Fruit fly (Drosophila melanogaster) whole organism, embryonic: Measurements from ENCODE around the gene GluProRS.

ENCODE experiments used
- B-H1 ChIP-seq: fragments of 200-800 bp; sonication (Bioruptor generic); IDR thresholded peaks from 3 replicates; pipeline ENCODE4 v1.3.6; 2022; ENCODE audit warnings: missing biosample characterization, missing genetic modification characterization
- Bteb2 ChIP-seq: fragments of 200-800 bp; sonication (Bioruptor generic); optimal IDR thresholded peaks from 2 replicates; lab custom pipeline; 2016; ENCODE audit warnings: missing biosample characterization, missing genetic modification characterization
- CG10274 ChIP-seq: fragments of 200-800 bp; sonication (Bioruptor generic); optimal IDR thresholded peaks from 3 replicates; lab custom pipeline; 2017; ENCODE audit warnings: missing biosample characterization, mild to moderate bottlenecking, missing genetic modification characterization
- CG10431 ChIP-seq: fragments of 200-800 bp; sonication (Bioruptor generic); optimal IDR thresholded peaks from 3 replicates; lab custom pipeline; 2018; ENCODE audit warnings: missing biosample characterization, mild to moderate bottlenecking, missing genetic modification characterization
- CG11695 ChIP-seq: fragments of 200-800 bp; sonication (Bioruptor generic); IDR thresholded peaks from 3 replicates; pipeline ENCODE4 v1.3.6; 2022; ENCODE audit warnings: missing biosample characterization, missing genetic modification characterization
- CG14667 ChIP-seq: fragments of 200-800 bp; sonication (Bioruptor generic); IDR thresholded peaks from 2 replicates; pipeline ENCODE4 v1.3.6; 2022; ENCODE audit warnings: missing biosample characterization, missing genetic modification characterization
- CG14710 ChIP-seq: fragments of 200-800 bp; sonication (Bioruptor generic); optimal IDR thresholded peaks from 3 replicates; lab custom pipeline; 2019; ENCODE audit warnings: missing biosample characterization, mild to moderate bottlenecking, missing genetic modification characterization, moderate library complexity
- CG14965 ChIP-seq: fragments of 200-800 bp; sonication (Bioruptor generic); optimal IDR thresholded peaks from 2 replicates; lab custom pipeline; 2016; ENCODE audit warnings: missing biosample characterization, missing genetic modification characterization, borderline replicate concordance
- CG15073 ChIP-seq: fragments of 200-800 bp; sonication (Bioruptor generic); optimal IDR thresholded peaks from 2 replicates; lab custom pipeline; 2016; ENCODE audit warnings: missing biosample characterization, missing genetic modification characterization
- CG15514 ChIP-seq: fragments of 200-800 bp; sonication (Bioruptor generic); optimal IDR thresholded peaks from 3 replicates; lab custom pipeline; 2017; ENCODE audit warnings: missing biosample characterization, missing genetic modification characterization, mild to moderate bottlenecking, moderate library complexity, missing genetic modification reagents
- CG1832 ChIP-seq: fragments of 200-800 bp; sonication (Bioruptor generic); optimal IDR thresholded peaks from 2 replicates; lab custom pipeline; 2017; ENCODE audit warnings: missing biosample characterization, mild to moderate bottlenecking, missing genetic modification characterization, inconsistent platforms
- CG32767 ChIP-seq: fragments of 200-800 bp; sonication (Bioruptor generic); IDR thresholded peaks from 2 replicates; pipeline ENCODE4 v1.3.6; 2022; ENCODE audit warnings: missing biosample characterization, missing genetic modification characterization
- CG3281 ChIP-seq: fragments of 200-800 bp; sonication (Bioruptor generic); optimal IDR thresholded peaks from 3 replicates; lab custom pipeline; 2017; ENCODE audit warnings: missing biosample characterization, mild to moderate bottlenecking, missing genetic modification characterization
- CG33213 ChIP-seq: fragments of 200-800 bp; sonication (Bioruptor generic); optimal IDR thresholded peaks from 3 replicates; lab custom pipeline; 2016; ENCODE audit warnings: missing biosample characterization, missing genetic modification characterization
- CG9797 ChIP-seq: fragments of 200-800 bp; sonication (Bioruptor generic); optimal IDR thresholded peaks from 3 replicates; lab custom pipeline; 2018; ENCODE audit warnings: missing biosample characterization, mild to moderate bottlenecking, missing genetic modification characterization
- CTCF ChIP-seq: fragments of 200-800 bp; sonication (Bioruptor generic); optimal IDR thresholded peaks from 2 replicates; lab custom pipeline; 2017; ENCODE audit warnings: missing biosample characterization, mild to moderate bottlenecking, missing genetic modification characterization, moderate library complexity
- Camta ChIP-seq: fragments of 200-800 bp; sonication (Bioruptor generic); optimal IDR thresholded peaks from 2 replicates; lab custom pipeline; 2016; ENCODE audit warnings: missing biosample characterization, missing genetic modification characterization
- Dll ChIP-seq: fragments of 200-800 bp; sonication (Bioruptor generic); IDR thresholded peaks from 4 replicates; pipeline ENCODE4 v1.3.6; 2022; ENCODE audit warnings: missing biosample characterization, missing genetic modification characterization; ENCODE audit not compliant: partially characterized antibody
- Drgx ChIP-seq: fragments of 200-800 bp; sonication (Bioruptor generic); IDR thresholded peaks from 2 replicates; pipeline ENCODE4 v1.3.6; 2022; ENCODE audit warnings: missing biosample characterization, missing genetic modification characterization
- Fer1 ChIP-seq: fragments of 200-800 bp; sonication (Bioruptor generic); optimal IDR thresholded peaks from 2 replicates; lab custom pipeline; 2017; ENCODE audit warnings: missing biosample characterization, mild to moderate bottlenecking, missing genetic modification characterization
- HLH4C ChIP-seq: fragments of 200-800 bp; sonication (Bioruptor generic); IDR thresholded peaks from 3 replicates; pipeline ENCODE4 v1.3.6; 2022; ENCODE audit warnings: missing biosample characterization, missing genetic modification characterization; ENCODE audit not compliant: partially characterized antibody
- HmgZ ChIP-seq: fragments of 200-800 bp; sonication (Bioruptor generic); optimal IDR thresholded peaks from 2 replicates; lab custom pipeline; 2018; ENCODE audit warnings: missing biosample characterization, mild to moderate bottlenecking, missing genetic modification characterization
- Hmx ChIP-seq: fragments of 200-800 bp; sonication (Bioruptor generic); optimal IDR thresholded peaks from 2 replicates; lab custom pipeline; 2016; ENCODE audit warnings: missing biosample characterization, missing genetic modification characterization
- Neu2 ChIP-seq: fragments of 200-800 bp; sonication (Bioruptor generic); optimal IDR thresholded peaks from 3 replicates; lab custom pipeline; 2016; ENCODE audit warnings: missing biosample characterization, missing genetic modification characterization, borderline replicate concordance
- Oaz ChIP-seq: fragments of 200-800 bp; sonication (Bioruptor generic); IDR thresholded peaks from 2 replicates; pipeline ENCODE4 v1.3.6; 2022; ENCODE audit warnings: missing biosample characterization, missing genetic modification characterization
- Optix ChIP-seq: fragments of 200-800 bp; sonication (Bioruptor generic); IDR thresholded peaks from 3 replicates; pipeline ENCODE4 v1.3.6; 2022; ENCODE audit warnings: missing biosample characterization, missing genetic modification characterization
- Sry-δ ChIP-seq: fragments of 200-800 bp; sonication (Bioruptor generic); optimal IDR thresholded peaks from 2 replicates; lab custom pipeline; 2016; ENCODE audit warnings: missing biosample characterization, missing genetic modification characterization
- TFAM ChIP-seq: fragments of 200-800 bp; sonication (Bioruptor generic); optimal IDR thresholded peaks from 2 replicates; lab custom pipeline; 2017; ENCODE audit warnings: missing biosample characterization, missing genetic modification characterization, inconsistent platforms
- Xrp1 ChIP-seq: fragments of 200-800 bp; sonication (Bioruptor generic); IDR thresholded peaks from 2 replicates; pipeline ENCODE4 v1.3.6; 2022; ENCODE audit warnings: missing biosample characterization, missing genetic modification characterization
- ase ChIP-seq: fragments of 200-800 bp; sonication (Bioruptor generic); IDR thresholded peaks from 3 replicates; pipeline ENCODE4 v1.3.6; 2022; ENCODE audit warnings: missing biosample characterization, missing genetic modification characterization
- bcd ChIP-seq: fragments of 200-800 bp; sonication (Bioruptor generic); optimal IDR thresholded peaks from 2 replicates; lab custom pipeline; 2017; ENCODE audit warnings: missing biosample characterization, mild to moderate bottlenecking, missing genetic modification characterization
- bigmax ChIP-seq: fragments of 200-800 bp; sonication (Bioruptor generic); optimal IDR thresholded peaks from 2 replicates; lab custom pipeline; 2018; ENCODE audit warnings: missing biosample characterization, mild to moderate bottlenecking, missing genetic modification characterization
- croc ChIP-seq: fragments of 200-800 bp; sonication (Bioruptor generic); conservative IDR thresholded peaks from 3 replicates; pipeline ENCODE4 v1.3.6; 2022; ENCODE audit warnings: missing biosample characterization, missing genetic modification characterization
- crol ChIP-seq: fragments of 200-800 bp; sonication (Bioruptor generic); IDR thresholded peaks from 2 replicates; pipeline ENCODE4 v1.3.6; 2022; ENCODE audit warnings: missing biosample characterization, missing genetic modification characterization
- dpn ChIP-seq, 2 experiments: fragments of 200-800 bp; sonication (Bioruptor generic); optimal IDR thresholded peaks; 3 replicates each; lab custom pipeline; 2016; ENCODE audit warnings: missing biosample characterization in 2 of 2, missing genetic modification characterization in 2 of 2
- jing ChIP-seq: fragments of 200-800 bp; sonication (Bioruptor generic); optimal IDR thresholded peaks from 2 replicates; lab custom pipeline; 2018; ENCODE audit warnings: missing biosample characterization, mild to moderate bottlenecking, missing genetic modification characterization
- lbe ChIP-seq: fragments of 200-800 bp; sonication (Bioruptor generic); optimal IDR thresholded peaks from 2 replicates; lab custom pipeline; 2016; ENCODE audit warnings: missing biosample characterization, mild to moderate bottlenecking, missing genetic modification characterization
- mld ChIP-seq: fragments of 200-800 bp; sonication (Bioruptor generic); IDR thresholded peaks from 3 replicates; pipeline ENCODE4 v1.3.6; 2022; ENCODE audit warnings: missing biosample characterization, missing genetic modification characterization; ENCODE audit not compliant: partially characterized antibody
- nerfin-1 ChIP-seq: fragments of 200-800 bp; sonication (Bioruptor generic); optimal IDR thresholded peaks from 3 replicates; lab custom pipeline; 2019; ENCODE audit warnings: missing biosample characterization, mild to moderate bottlenecking, missing genetic modification characterization, moderate library complexity
- oc ChIP-seq: fragments of 200-800 bp; sonication (Bioruptor generic); optimal IDR thresholded peaks from 2 replicates; lab custom pipeline; 2018; ENCODE audit warnings: missing biosample characterization, mild to moderate bottlenecking, missing genetic modification characterization, moderate library complexity
- otp ChIP-seq: fragments of 200-800 bp; sonication (Bioruptor generic); IDR thresholded peaks from 3 replicates; pipeline ENCODE4, ENCODE4 v1.3.6; 2022; ENCODE audit warnings: missing biosample characterization, missing genetic modification characterization
- pros ChIP-seq: fragments of 200-800 bp; sonication (Bioruptor generic); optimal IDR thresholded peaks from 3 replicates; lab custom pipeline; 2019; ENCODE audit warnings: missing biosample characterization, mild to moderate bottlenecking, missing genetic modification characterization, moderate library complexity
- rib ChIP-seq: fragments of 200-800 bp; sonication (Bioruptor generic); IDR thresholded peaks from 2 replicates; pipeline ENCODE4 v1.3.6; 2022; ENCODE audit warnings: missing biosample characterization, missing genetic modification characterization
- run ChIP-seq: fragments of 200-800 bp; sonication (Bioruptor generic); optimal IDR thresholded peaks from 3 replicates; lab custom pipeline; 2018; ENCODE audit warnings: missing biosample characterization, mild to moderate bottlenecking, missing genetic modification characterization
- shn ChIP-seq: fragments of 200-800 bp; sonication (Bioruptor generic); optimal IDR thresholded peaks from 3 replicates; lab custom pipeline; 2016; ENCODE audit warnings: missing biosample characterization, missing genetic modification characterization
- sisA ChIP-seq: fragments of 200-800 bp; sonication (Bioruptor generic); IDR thresholded peaks from 2 replicates; pipeline ENCODE4 v1.3.6; 2022; ENCODE audit warnings: missing biosample characterization, missing genetic modification characterization
- ssp ChIP-seq: fragments of 200-800 bp; sonication (Bioruptor generic); IDR thresholded peaks from 2 replicates; pipeline ENCODE4 v1.3.6; 2022; ENCODE audit warnings: missing biosample characterization, missing genetic modification characterization
- sug ChIP-seq: fragments of 200-800 bp; optimal IDR thresholded peaks from 2 replicates; lab custom pipeline; 2019; ENCODE audit warnings: missing biosample characterization, mild to moderate bottlenecking, missing genetic modification characterization, moderate library complexity
- tap ChIP-seq: fragments of 200-800 bp; optimal IDR thresholded peaks from 3 replicates; lab custom pipeline; 2019; ENCODE audit warnings: missing biosample characterization, mild to moderate bottlenecking, missing genetic modification characterization, moderate library complexity
- trh ChIP-seq: fragments of 200-800 bp; sonication (Bioruptor generic); optimal IDR thresholded peaks from 2 replicates; lab custom pipeline; 2016; ENCODE audit warnings: missing biosample characterization, missing genetic modification characterization
- vnd ChIP-seq: fragments of 200-800 bp; sonication (Bioruptor generic); IDR thresholded peaks from 3 replicates; pipeline ENCODE4 v1.3.6; 2022; ENCODE audit warnings: missing biosample characterization, missing genetic modification characterization; ENCODE audit not compliant: partially characterized antibody
- zf30C ChIP-seq: fragments of 200-800 bp; sonication (Bioruptor generic); optimal IDR thresholded peaks from 3 replicates; lab custom pipeline; 2018; ENCODE audit warnings: missing biosample characterization, mild to moderate bottlenecking, missing genetic modification characterization

The GluProRS gene

DNA sequence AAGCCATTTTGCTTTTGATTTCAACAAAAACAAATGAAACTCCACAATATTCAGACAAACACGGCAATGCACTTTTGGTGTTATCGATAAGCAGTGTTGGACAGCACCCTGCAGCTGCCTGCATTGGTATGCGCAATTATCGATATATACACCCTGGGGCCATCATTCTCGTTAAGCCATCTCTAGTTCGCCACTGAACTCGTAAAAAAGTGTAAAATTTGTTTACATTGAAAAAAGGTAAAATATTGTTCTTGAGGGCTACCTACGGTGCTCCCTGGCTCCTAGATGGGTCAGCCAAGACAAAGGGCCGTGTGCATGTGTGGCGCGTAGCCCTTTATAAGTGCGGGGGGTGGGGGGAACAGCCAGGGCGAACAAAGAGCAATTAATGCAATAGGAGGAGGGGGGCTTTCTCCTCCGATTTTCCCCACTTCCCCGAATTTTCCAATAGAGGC is 28.3 kb upstream of the GluProRS start, which contains the start of the genes CG13603 and CG5902 (continued):
- no peak for TF ChIP-seq bigmax (GFP tag; lab: Kevin White, UChicago)
- peak; percentile 98 for TF ChIP-seq Sry-δ (GFP tag; lab: Kevin White, UChicago)
- peak; percentile 36; the same call in 1 of the 2 replicates for TF ChIP-seq CG32767
- TF ChIP-seq TFAM (GFP tag; lab: Kevin White, UChicago) = no peak
- TF ChIP-seq mld = peak; percentile 79; the same call in 2 of the 3 replicates
- peak; percentile 29 for TF ChIP-seq Bteb2 (GFP tag; lab: Kevin White, UChicago)
- TF ChIP-seq CG14710 (tag; lab: Kevin White, UChicago) = peak; percentile 67
- no peak for TF ChIP-seq croc (GFP tag; lab: Robert Waterston, UW)
- TF ChIP-seq Optix (GFP tag; lab: Robert Waterston, UW) = no peak
- no peak for TF ChIP-seq CTCF
- TF ChIP-seq shn (GFP tag; lab: Kevin White, UChicago) = peak; percentile 47
- TF ChIP-seq Xrp1 (GFP tag; lab: Robert Waterston, UW) = peak; percentile 28; the same call in 1 of the 2 replicates
- no peak for TF ChIP-seq CG15073 (GFP tag; lab: Kevin White, UChicago)
- no peak for TF ChIP-seq tap (tag; lab: Kevin White, UChicago)
- TF ChIP-seq Neu2 (GFP tag; lab: Kevin White, UChicago) = no peak
- TF ChIP-seq crol (GFP tag; lab: Robert Waterston, UW) = peak; percentile 97
- no peak for TF ChIP-seq CG1832 (GFP tag; lab: Kevin White, UChicago)
- TF ChIP-seq trh = no peak
- no peak for TF ChIP-seq CG14667 (GFP tag; lab: Robert Waterston, UW)
- TF ChIP-seq zf30C (GFP tag; lab: Kevin White, UChicago) = no peak
- peak; percentile 64 for TF ChIP-seq CG33213 (GFP tag; lab: Kevin White, UChicago)
- TF ChIP-seq CG10274 (GFP tag; lab: Kevin White, UChicago) = no peak
- TF ChIP-seq Oaz (GFP tag; lab: Robert Waterston, UW) = no peak
- no peak for TF ChIP-seq CG10431 (GFP tag; lab: Kevin White, UChicago)
- peak; percentile 64 for TF ChIP-seq Camta (GFP tag; lab: Kevin White, UChicago)
- no peak for TF ChIP-seq sisA (GFP tag; lab: Robert Waterston, UW)
- peak; percentile 60 to 62 for TF ChIP-seq dpn (GFP tag; optimal IDR thresholded peaks at IDR 0.05; lab: Kevin White, UChicago)
- no peak for TF ChIP-seq run (tag; lab: Kevin White, UChicago)
- TF ChIP-seq CG14965 (GFP tag; lab: Kevin White, UChicago) = no peak
- TF ChIP-seq CG3281 (GFP tag; lab: Kevin White, UChicago) = no peak
- TF ChIP-seq HmgZ (tag; lab: Kevin White, UChicago) = peak; percentile 70
- no peak for TF ChIP-seq pros (GFP tag; lab: Kevin White, UChicago)
- peak; percentile 99 for TF ChIP-seq nerfin-1
- no peak for TF ChIP-seq rib (GFP tag; lab: Robert Waterston, UW)
- TF ChIP-seq CG9797 = peak; percentile 50
- TF ChIP-seq bcd (GFP tag; lab: Kevin White, UChicago) = no peak
- peak; percentile 34 for TF ChIP-seq oc (tag; lab: Kevin White, UChicago)
- peak; percentile 42; the same call in 1 of the 2 replicates for TF ChIP-seq Drgx (GFP tag; lab: Robert Waterston, UW)
- peak; percentile 73 for TF ChIP-seq CG15514 (GFP tag; lab: Kevin White, UChicago)
- no peak for TF ChIP-seq lbe (GFP tag; lab: Kevin White, UChicago)
- TF ChIP-seq Fer1 (GFP tag; lab: Kevin White, UChicago) = no peak
- no peak for TF ChIP-seq jing (GFP tag; lab: Kevin White, UChicago)
- peak; percentile 82 for TF ChIP-seq HLH4C (GFP tag; lab: Robert Waterston, UW)
- TF ChIP-seq Dll = peak; percentile 82
- peak; percentile 49 for TF ChIP-seq sug (tag; lab: Kevin White, UChicago)
- peak; percentile 50; the same call in 1 of the 3 replicates for TF ChIP-seq otp (GFP tag; lab: Robert Waterston, UW)
- no peak for TF ChIP-seq Hmx (GFP tag; lab: Kevin White, UChicago)
- TF ChIP-seq ase (GFP tag; lab: Robert Waterston, UW) = no peak
- no peak for TF ChIP-seq CG11695
- peak; percentile 35; the same call in 1 of the 2 replicates for TF ChIP-seq ssp (GFP tag; lab: Robert Waterston, UW)
- TF ChIP-seq B-H1 (GFP tag; lab: Robert Waterston, UW) = no peak
- TF ChIP-seq vnd (GFP tag; lab: Robert Waterston, UW) = peak; percentile 72
